Fruit fly (Drosophila melanogaster) whole organism: ENCODE data around the gene Syx18.

ENCODE experiments used
- CG8478 ChIP-seq: fragments of >200 bp; optimal IDR thresholded peaks from 2 replicates; lab custom pipeline; 2018; ENCODE audit warnings: inconsistent platforms
- Dll ChIP-seq: fragments of >200 bp; optimal IDR thresholded peaks from 2 replicates; lab custom pipeline; 2017
- EcR ChIP-seq, 2 experiments: fragments of >200 bp; optimal IDR thresholded peaks; 2 replicates each; lab custom pipeline; 2017; ENCODE audit warnings: missing biosample characterization in 2 of 2, missing genetic modification characterization in 2 of 2, missing genetic modification reagents in 2 of 2
- pan ChIP-seq: fragments of >200 bp; optimal IDR thresholded peaks from 2 replicates; lab custom pipeline; 2017
- psq ChIP-seq: fragments of >200 bp; optimal IDR thresholded peaks from 2 replicates; lab custom pipeline; 2017
- usp ChIP-seq: fragments of >200 bp; optimal IDR thresholded peaks from 2 replicates; lab custom pipeline; 2017; ENCODE audit warnings: missing biosample characterization, missing genetic modification characterization, mixed read lengths

Syx18 gene

dm6 chr3R:24629877-24630808 is 4.8 kb upstream of the Syx18 start, which contains the start of gene Wsck:
Gene Wsck (minus strand): TSS chr3R:24630075.
- peak; percentile 97 for TF ChIP-seq CG8478
- no peak for TF ChIP-seq usp
- TF ChIP-seq EcR (GFP tag; optimal IDR thresholded peaks at IDR 0.05; lab: Kevin White, UChicago) = no peak
- no peak for TF ChIP-seq psq (lab: Kevin White, UChicago)
- no peak for TF ChIP-seq pan (lab: Kevin White, UChicago)

dm6 chr3R:24626667-24627066 is 1.3 kb upstream of the Syx18 start:
- TF ChIP-seq CG8478 (no peak), psq (lab: Kevin White, UChicago) (no peak)

- TF ChIP-seq Dll (lab: Kevin White, UChicago) = no peak
- TF ChIP-seq CG8478 = no peak
- no peak for TF ChIP-seq usp
Observed at dm6 chr3R:24626003-24626486, 683 bp upstream of the Syx18 start.

- TF ChIP-seq Dll (lab: Kevin White, UChicago) = no peak
- no peak for TF ChIP-seq psq (lab: Kevin White, UChicago)
- TF ChIP-seq pan (lab: Kevin White, UChicago) = no peak
- no peak for TF ChIP-seq EcR (GFP tag; optimal IDR thresholded peaks at IDR 0.05; lab: Kevin White, UChicago)
- TF ChIP-seq usp = no peak
- no peak for TF ChIP-seq CG8478
Observed at dm6 chr3R:24620569-24620968, 4.8 kb downstream of the Syx18 start.

dm6 chr3R:24614707-24615022 is 10.7 kb downstream of the Syx18 start:
- no peak for TF ChIP-seq CG8478
- no peak for TF ChIP-seq EcR (GFP tag; optimal IDR thresholded peaks at IDR 0.05; lab: Kevin White, UChicago)
- TF ChIP-seq psq (lab: Kevin White, UChicago) = no peak
- TF ChIP-seq Dll (lab: Kevin White, UChicago) = no peak
- no peak for TF ChIP-seq pan (lab: Kevin White, UChicago)
- no peak for TF ChIP-seq usp

dm6 chr3R:24613819-24614706 is 11.3 kb downstream of the Syx18 start:
- TF ChIP-seq usp (no peak), EcR (GFP tag; optimal IDR thresholded peaks at IDR 0.05; lab: Kevin White, UChicago) (no peak), pan (lab: Kevin White, UChicago) (no peak)

dm6 chr3R:24608316-24608715 is 17.0 kb downstream of the Syx18 start:
- TF ChIP-seq usp (no peak), Dll (lab: Kevin White, UChicago) (no peak), CG8478 (no peak), EcR (GFP tag; optimal IDR thresholded peaks at IDR 0.05; lab: Kevin White, UChicago) (no peak), pan (lab: Kevin White, UChicago) (no peak), psq (lab: Kevin White, UChicago) (no peak)

dm6 chr3R:24606868-24607267 is 18.5 kb downstream of the Syx18 start:
- TF ChIP-seq psq (lab: Kevin White, UChicago) = no peak
- no peak for TF ChIP-seq usp
- TF ChIP-seq EcR (GFP tag; optimal IDR thresholded peaks at IDR 0.05; lab: Kevin White, UChicago) = no peak
- no peak for TF ChIP-seq Dll (lab: Kevin White, UChicago)
- TF ChIP-seq pan (lab: Kevin White, UChicago) = no peak
- no peak for TF ChIP-seq CG8478

- TF ChIP-seq EcR (GFP tag; optimal IDR thresholded peaks at IDR 0.05; lab: Kevin White, UChicago) = no peak
- TF ChIP-seq CG8478 = no peak
- TF ChIP-seq psq (lab: Kevin White, UChicago) = no peak
- TF ChIP-seq pan (lab: Kevin White, UChicago) = no peak
- no peak for TF ChIP-seq usp
- TF ChIP-seq Dll (lab: Kevin White, UChicago) = no peak
Observed at dm6 chr3R:24604165-24604564, 21.2 kb downstream of the Syx18 start.

- TF ChIP-seq EcR (GFP tag; optimal IDR thresholded peaks at IDR 0.05; lab: Kevin White, UChicago) = no peak
- no peak for TF ChIP-seq psq (lab: Kevin White, UChicago)
- no peak for TF ChIP-seq pan (lab: Kevin White, UChicago)
- TF ChIP-seq CG8478 = no peak
- TF ChIP-seq Dll (lab: Kevin White, UChicago) = no peak
- no peak for TF ChIP-seq usp
Observed at dm6 chr3R:24603399-24604131, 21.8 kb downstream of the Syx18 start.

- TF ChIP-seq pan (lab: Kevin White, UChicago) (no peak), CG8478 (no peak), Dll (lab: Kevin White, UChicago) (no peak), usp (no peak), psq (lab: Kevin White, UChicago) (no peak), EcR (GFP tag; optimal IDR thresholded peaks at IDR 0.05; lab: Kevin White, UChicago) (no peak)
Observed at dm6 chr3R:24601069-24601468, 24.3 kb downstream of the Syx18 start.
